Fruit fly (Drosophila melanogaster): Measurements from ENCODE around the gene Cnx99A.

Gene Cnx99A

dm6 chr3R:29266607-29267006 lies 52.8 kb downstream of the Cnx99A start (continued):
- no peak for TF ChIP-seq zen2 (GFP tag; IDR thresholded peaks at IDR 0.05; ENCODE audit: partially characterized antibody)
- TF ChIP-seq gcm (GFP tag; optimal IDR thresholded peaks at IDR 0.05), result no peak
- TF ChIP-seq Awh (GFP tag; IDR thresholded peaks at IDR 0.05), result no peak
- TF ChIP-seq ci (GFP tag; IDR thresholded peaks at IDR 0.05), result no peak
- peak; percentile 81 for TF ChIP-seq sens (GFP tag)
- TF ChIP-seq CG3281 (GFP tag; optimal IDR thresholded peaks at IDR 0.05), result no peak
- TF ChIP-seq CG4424 (GFP tag; optimal IDR thresholded peaks at IDR 0.05), result no peak
- no peak for TF ChIP-seq CG10366 (GFP tag; IDR thresholded peaks at IDR 0.05)
- 0 out of 2 replicates have a peak, but pooled peaks have one; percentile 24 for TF ChIP-seq CG10959 (GFP tag; IDR thresholded peaks at IDR 0.05)
- TF ChIP-seq pum (GFP tag; optimal IDR thresholded peaks at IDR 0.05), result no peak
- TF ChIP-seq gcm2 (GFP tag; optimal IDR thresholded peaks at IDR 0.05), result no peak
- no peak for TF ChIP-seq dati (GFP tag; IDR thresholded peaks at IDR 0.05)
- peak; percentile 27; the same call in 1 of the 2 replicates for TF ChIP-seq CG8765 (GFP tag; IDR thresholded peaks at IDR 0.05)
- no peak for TF ChIP-seq CG1233 (GFP tag; optimal IDR thresholded peaks at IDR 0.05)
- no peak for TF ChIP-seq GATAe (GFP tag; conservative IDR thresholded peaks at IDR 0.05)
- TF ChIP-seq CG3726 (GFP tag; IDR thresholded peaks at IDR 0.05), result no peak
- no peak for TF ChIP-seq ash1 (GFP tag; optimal IDR thresholded peaks at IDR 0.05)
- no peak for TF ChIP-seq Chrac-16 (GFP tag; optimal IDR thresholded peaks at IDR 0.05)
- no peak for TF ChIP-seq knrl (GFP tag; IDR thresholded peaks at IDR 0.05; ENCODE audit: partially characterized antibody)
- TF ChIP-seq CG8388 (GFP tag; optimal IDR thresholded peaks at IDR 0.05), result no peak
- TF ChIP-seq Blimp-1 (GFP tag; optimal IDR thresholded peaks at IDR 0.05), result no peak
- TF ChIP-seq dmrt99B (tag; optimal IDR thresholded peaks at IDR 0.05), result no peak
- no peak for TF ChIP-seq ro (GFP tag; IDR thresholded peaks at IDR 0.05)
- TF ChIP-seq CG10321 (GFP tag; IDR thresholded peaks at IDR 0.05), result no peak
- no peak for TF ChIP-seq chif (GFP tag; optimal IDR thresholded peaks at IDR 0.05)
- TF ChIP-seq tin (GFP tag; optimal IDR thresholded peaks at IDR 0.05), result no peak
- no peak for TF ChIP-seq eve (GFP tag; optimal IDR thresholded peaks at IDR 0.05)
- peak; percentile 30 for TF ChIP-seq zen (tag; optimal IDR thresholded peaks at IDR 0.05)
- no peak for TF ChIP-seq CG8281 (tag; optimal IDR thresholded peaks at IDR 0.05)
- peak; percentile 69 for TF ChIP-seq zf30C (GFP tag; optimal IDR thresholded peaks at IDR 0.05)
- TF ChIP-seq CG9727 (GFP tag; optimal IDR thresholded peaks at IDR 0.05), result peak; percentile 42
- TF ChIP-seq ind (GFP tag; optimal IDR thresholded peaks at IDR 0.05), result no peak
- TF ChIP-seq eyg (GFP tag; optimal IDR thresholded peaks at IDR 0.05), result no peak
- TF ChIP-seq fd3F (GFP tag; optimal IDR thresholded peaks at IDR 0.05), result no peak
- peak; percentile 6 for TF ChIP-seq CG1603 (tag; optimal IDR thresholded peaks at IDR 0.05)
- TF ChIP-seq CG4854 (GFP tag; optimal IDR thresholded peaks at IDR 0.05), result no peak
- TF ChIP-seq CTCF (GFP tag; optimal IDR thresholded peaks at IDR 0.05), result no peak
- TF ChIP-seq kni (GFP tag; optimal IDR thresholded peaks at IDR 0.05), result no peak
- no peak for TF ChIP-seq prd (optimal IDR thresholded peaks at IDR 0.05)
- peak; percentile 60; the same call in 2 of the 3 replicates for TF ChIP-seq prd (GFP tag; IDR thresholded peaks at IDR 0.05)
- no peak for TF ChIP-seq CG1529 (GFP tag; optimal IDR thresholded peaks at IDR 0.05)
- no peak for TF ChIP-seq bcd (GFP tag; optimal IDR thresholded peaks at IDR 0.05)
- no peak for TF ChIP-seq danr (GFP tag; IDR thresholded peaks at IDR 0.05)
- TF ChIP-seq lmd (GFP tag; IDR thresholded peaks at IDR 0.05), result no peak
- no peak for TF ChIP-seq lola (GFP tag; optimal IDR thresholded peaks at IDR 0.05)
- peak; percentile 79 for TF ChIP-seq pros (GFP tag; optimal IDR thresholded peaks at IDR 0.05)
- no peak for TF ChIP-seq luna (GFP tag; optimal IDR thresholded peaks at IDR 0.05)
- no peak for TF ChIP-seq Lim3 (GFP tag; IDR thresholded peaks at IDR 0.05)
- TF ChIP-seq scrt (GFP tag; optimal IDR thresholded peaks at IDR 0.05), result no peak
- no peak for TF ChIP-seq CG30403 (GFP tag; optimal IDR thresholded peaks at IDR 0.05)
- TF ChIP-seq CG15696 (tag; optimal IDR thresholded peaks at IDR 0.05), result peak; percentile 71
- no peak for TF ChIP-seq CG11247 (GFP tag; IDR thresholded peaks at IDR 0.05)
- TF ChIP-seq Bteb2 (GFP tag; optimal IDR thresholded peaks at IDR 0.05), result no peak
